Comparison of ENCODE assay signal across 5 fruit fly cellular contexts in the genomic region with DNA sequence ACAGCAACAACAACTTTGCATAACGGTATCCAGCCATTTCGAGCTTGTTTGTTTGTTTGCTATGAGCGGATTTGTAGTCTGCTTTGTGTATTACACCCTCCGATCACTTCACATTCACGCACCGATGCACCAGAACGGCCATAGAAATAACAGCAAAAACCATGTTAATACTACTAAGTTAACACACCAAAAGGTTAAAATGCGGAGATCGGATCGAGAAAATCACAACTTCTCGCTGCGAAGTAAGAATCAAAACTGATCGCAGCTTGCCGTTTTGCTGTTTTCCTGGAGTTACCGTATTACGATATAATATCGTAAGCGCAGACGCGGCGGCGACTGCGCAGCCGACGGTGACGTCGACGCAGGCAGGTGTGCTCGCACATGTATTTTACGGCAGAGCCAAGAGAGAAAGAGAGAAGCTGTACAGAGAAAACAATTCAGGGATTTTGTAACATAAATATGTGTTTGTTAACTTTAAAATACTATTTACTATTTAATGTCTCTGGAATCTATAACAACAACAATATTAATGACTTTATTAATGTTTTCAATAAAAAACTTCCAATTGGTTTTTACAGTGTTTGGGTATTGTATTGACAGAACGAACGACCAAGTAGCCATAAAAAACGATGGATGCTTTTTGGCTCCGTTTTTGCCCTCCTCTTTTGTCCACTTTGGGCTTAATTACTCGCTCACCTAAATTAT.
TF ChIP-seq lines count a peak whose summit lies in the region.

A gene (minus strand): TSS at position 259 of the 705 bp plus-strand sequence.

- peak; percentile 50 for TF ChIP-seq CTCF in whole organism, embryonic (GFP tag; optimal IDR thresholded peaks at IDR 0.05; lab: Kevin White, UChicago)

TF ChIP-seq in whole organism, adult, 20 proteins besides CTCF, POLR2A, EP300 and RAD21 (continues in another document):
- TF ChIP-seq CG7045 (GFP tag; optimal IDR thresholded peaks at IDR 0.05; lab: Kevin White, UChicago) (peak; percentile 52), tj (GFP tag; optimal IDR thresholded peaks at IDR 0.05; lab: Kevin White, UChicago) (peak; percentile 57), CG14711 (tag; optimal IDR thresholded peaks at IDR 0.05; lab: Kevin White, UChicago) (peak; percentile 79), CG5204 (GFP tag; optimal IDR thresholded peaks at IDR 0.05; lab: Kevin White, UChicago) (peak; percentile 53), cnc (optimal IDR thresholded peaks at IDR 0.05; lab: Kevin White, UChicago) (no peak), Clk (GFP tag; optimal IDR thresholded peaks at IDR 0.05; lab: Kevin White, UChicago) (no peak), Crg-1 (GFP tag; optimal IDR thresholded peaks at IDR 0.05; lab: Kevin White, UChicago) (peak; percentile 63), kay (GFP tag; lab: Kevin White, UChicago; ENCODE audit: borderline replicate concordance) (no peak), bab1 (GFP tag; optimal IDR thresholded peaks at IDR 0.05; lab: Kevin White, UChicago) (peak; percentile 89), ovo (GFP tag; optimal IDR thresholded peaks at IDR 0.05; lab: Kevin White, UChicago) (peak; percentile 73), CG1620 (GFP tag; optimal IDR thresholded peaks at IDR 0.05; lab: Kevin White, UChicago) (peak; percentile 46), Hr96 (GFP tag; optimal IDR thresholded peaks at IDR 0.05; lab: Kevin White, UChicago) (no peak), CG7101 (tag; optimal IDR thresholded peaks at IDR 0.05; lab: Kevin White, UChicago) (peak; percentile 84), toe (GFP tag; optimal IDR thresholded peaks at IDR 0.05; lab: Kevin White, UChicago) (no peak), pad (GFP tag; optimal IDR thresholded peaks at IDR 0.05; lab: Kevin White, UChicago) (peak; percentile 42), cic (GFP tag; optimal IDR thresholded peaks at IDR 0.05; lab: Kevin White, UChicago) (no peak)

TF ChIP-seq in whole organism, embryonic, 481 proteins besides CTCF, POLR2A, EP300 and RAD21 (continues in another document):
- TF ChIP-seq az2 (GFP tag; optimal IDR thresholded peaks at IDR 0.05; lab: Kevin White, UChicago) (peak; percentile 93), CG9797 (GFP tag; optimal IDR thresholded peaks at IDR 0.05; lab: Kevin White, UChicago) (no peak), CG4424 (GFP tag; optimal IDR thresholded peaks at IDR 0.05; lab: Kevin White, UChicago) (peak; percentile 93), Hr51 (GFP tag; optimal IDR thresholded peaks at IDR 0.05; lab: Kevin White, UChicago) (peak; percentile 86 to 94), chinmo (GFP tag; IDR thresholded peaks at IDR 0.05; lab: Robert Waterston, UW; ENCODE audit: partially characterized antibody) (0 out of 4 replicates have a peak, but pooled peaks have one; percentile 65), chn (GFP tag; optimal IDR thresholded peaks at IDR 0.05; lab: Kevin White, UChicago) (peak; percentile 83), CG7372 (GFP tag; IDR thresholded peaks at IDR 0.05; lab: Robert Waterston, UW) (peak; percentile 90), Neu2 (GFP tag; optimal IDR thresholded peaks at IDR 0.05; lab: Kevin White, UChicago; ENCODE audit: borderline replicate concordance) (no peak), Jarid2 (GFP tag; optimal IDR thresholded peaks at IDR 0.05; lab: Kevin White, UChicago) (peak; percentile 78), CG31388 (GFP tag; optimal IDR thresholded peaks at IDR 0.05; lab: Kevin White, UChicago) (peak; percentile 71), so (GFP tag; IDR thresholded peaks at IDR 0.05; lab: Robert Waterston, UW) (peak; percentile 95), otp (GFP tag; IDR thresholded peaks at IDR 0.05; lab: Robert Waterston, UW) (peak; percentile 86), Poxn (GFP tag; IDR thresholded peaks at IDR 0.05; lab: Robert Waterston, UW) (peak; percentile 58), br (optimal IDR thresholded peaks at IDR 0.05; lab: Kevin White, UChicago) (no peak), bsh (GFP tag; optimal IDR thresholded peaks at IDR 0.05; lab: Kevin White, UChicago) (peak; percentile 81 to 96), ATbp (GFP tag; optimal IDR thresholded peaks at IDR 0.05; lab: Kevin White, UChicago) (peak; percentile 89)

TF ChIP-seq in whole organism, prepupa, 60 proteins besides CTCF, POLR2A, EP300 and RAD21 (continues in another document):
- TF ChIP-seq lz (GFP tag; optimal IDR thresholded peaks at IDR 0.05; lab: Kevin White, UChicago) (peak; percentile 94), CG34406 (GFP tag; optimal IDR thresholded peaks at IDR 0.05; lab: Kevin White, UChicago) (peak; percentile 96), dsx (GFP tag; optimal IDR thresholded peaks at IDR 0.05; lab: Kevin White, UChicago; ENCODE audit: poor library complexity, severe bottlenecking) (peak; percentile 94), CG8319 (GFP tag; optimal IDR thresholded peaks at IDR 0.05; lab: Kevin White, UChicago) (peak; percentile 88), acj6 (GFP tag; optimal IDR thresholded peaks at IDR 0.05; lab: Kevin White, UChicago) (peak; percentile 95), ss (GFP tag; optimal IDR thresholded peaks at IDR 0.05; lab: Kevin White, UChicago) (peak; percentile 86 to 90), Eip93F (GFP tag; optimal IDR thresholded peaks at IDR 0.05; lab: Kevin White, UChicago) (peak; percentile 72), pdm3 (GFP tag; optimal IDR thresholded peaks at IDR 0.05; lab: Kevin White, UChicago) (peak; percentile 96), Sox15 (GFP tag; optimal IDR thresholded peaks at IDR 0.05; lab: Kevin White, UChicago) (peak; percentile 80), CG10669 (GFP tag; optimal IDR thresholded peaks at IDR 0.05; lab: Kevin White, UChicago) (peak; percentile 90), Met (GFP tag; optimal IDR thresholded peaks at IDR 0.05; lab: Kevin White, UChicago) (peak; percentile 96), svp (GFP tag; lab: Kevin White, UChicago) (peak; percentile 98), CG16779 (tag; optimal IDR thresholded peaks at IDR 0.05; lab: Kevin White, UChicago) (peak; percentile 76), achi (GFP tag; optimal IDR thresholded peaks at IDR 0.05; lab: Kevin White, UChicago) (peak; percentile 96), CG8632 (GFP tag; optimal IDR thresholded peaks at IDR 0.05; lab: Kevin White, UChicago) (peak; percentile 95), salr (GFP tag; optimal IDR thresholded peaks at IDR 0.05; lab: Kevin White, UChicago) (peak; percentile 66 to 94), Sox102F (GFP tag; optimal IDR thresholded peaks at IDR 0.05; lab: Kevin White, UChicago) (peak; percentile 94)

TF ChIP-seq in whole organism, pupa, 21 proteins besides CTCF, POLR2A, EP300 and RAD21 (continues in another document):
- TF ChIP-seq Pif1A (GFP tag; optimal IDR thresholded peaks at IDR 0.05; lab: Kevin White, UChicago) (peak; percentile 85), Snoo (tag; optimal IDR thresholded peaks at IDR 0.05; lab: Kevin White, UChicago) (peak; percentile 90), Ets98B (GFP tag; IDR thresholded peaks at IDR 0.05; lab: Robert Waterston, UW) (peak; percentile 96), CG32121 (GFP tag; IDR thresholded peaks at IDR 0.05; lab: Robert Waterston, UW) (peak; percentile 97), EcR (GFP tag; optimal IDR thresholded peaks at IDR 0.05; lab: Kevin White, UChicago) (no peak), fd96Ca (GFP tag; IDR thresholded peaks at IDR 0.05; lab: Robert Waterston, UW) (peak; percentile 89), CG8301 (tag; optimal IDR thresholded peaks at IDR 0.05; lab: Kevin White, UChicago) (peak; percentile 95), rn (GFP tag; IDR thresholded peaks at IDR 0.05; lab: Robert Waterston, UW) (peak; percentile 96), CG8159 (tag; optimal IDR thresholded peaks at IDR 0.05; lab: Kevin White, UChicago) (peak; percentile 93), CG14655 (GFP tag; optimal IDR thresholded peaks at IDR 0.05; lab: Kevin White, UChicago) (peak; percentile 95), CG34367 (tag; optimal IDR thresholded peaks at IDR 0.05; lab: Kevin White, UChicago) (peak; percentile 92), CG4496 (GFP tag; IDR thresholded peaks at IDR 0.05; lab: Robert Waterston, UW) (peak; percentile 96), Pif1B (GFP tag; optimal IDR thresholded peaks at IDR 0.05; lab: Kevin White, UChicago) (peak; percentile 92), CG13204 (GFP tag; optimal IDR thresholded peaks at IDR 0.05; lab: Kevin White, UChicago) (peak; percentile 63), CG9948 (tag; optimal IDR thresholded peaks at IDR 0.05; lab: Kevin White, UChicago) (peak; percentile 93), gl (tag; optimal IDR thresholded peaks at IDR 0.05; lab: Kevin White, UChicago) (peak; percentile 78), CG10348 (GFP tag; IDR thresholded peaks at IDR 0.05; lab: Robert Waterston, UW) (peak; percentile 84; the same call in 1 of the 2 replicates), CG12605 (GFP tag; IDR thresholded peaks at IDR 0.05; lab: Robert Waterston, UW) (peak; percentile 98), D1 (tag; optimal IDR thresholded peaks at IDR 0.05; lab: Kevin White, UChicago) (peak; percentile 90)

TF ChIP-seq in whole organism, wandering third instar larva, 38 proteins besides CTCF, POLR2A, EP300 and RAD21 (continues in another document):
- TF ChIP-seq rgr (GFP tag; optimal IDR thresholded peaks at IDR 0.05; lab: Kevin White, UChicago) (peak; percentile 98), HLH106 (tag; optimal IDR thresholded peaks at IDR 0.05; lab: Kevin White, UChicago) (peak; percentile 98), jim (GFP tag; optimal IDR thresholded peaks at IDR 0.05; lab: Kevin White, UChicago) (no peak), dmrt93B (GFP tag; optimal IDR thresholded peaks at IDR 0.05; lab: Kevin White, UChicago) (peak; percentile 90), Hnf4 (GFP tag; optimal IDR thresholded peaks at IDR 0.05; lab: Kevin White, UChicago) (peak; percentile 97), dl (GFP tag; optimal IDR thresholded peaks at IDR 0.05; lab: Kevin White, UChicago; ENCODE audit: insufficient read depth in 1 of 2, partially characterized antibody in 2 of 2) (no peak), pan (optimal IDR thresholded peaks at IDR 0.05; lab: Kevin White, UChicago) (no peak), Vsx2 (GFP tag; optimal IDR thresholded peaks at IDR 0.05; lab: Kevin White, UChicago; ENCODE audit: partially characterized antibody) (no peak), Rel (GFP tag; optimal IDR thresholded peaks at IDR 0.05; lab: Kevin White, UChicago) (peak; percentile 81), Rel (tag; optimal IDR thresholded peaks at IDR 0.05; lab: Kevin White, UChicago) (peak; percentile 80), lola (GFP tag; optimal IDR thresholded peaks at IDR 0.05; lab: Kevin White, UChicago) (no peak), GATAd (GFP tag; optimal IDR thresholded peaks at IDR 0.05; lab: Kevin White, UChicago) (peak; percentile 72), dsf (GFP tag; optimal IDR thresholded peaks at IDR 0.05; lab: Kevin White, UChicago; ENCODE audit: borderline replicate concordance) (peak; percentile 86), sage (GFP tag; optimal IDR thresholded peaks at IDR 0.05; lab: Kevin White, UChicago) (peak; percentile 95), CG32264 (GFP tag; optimal IDR thresholded peaks at IDR 0.05; lab: Kevin White, UChicago) (peak; percentile 89), Dif (GFP tag; optimal IDR thresholded peaks at IDR 0.05; lab: Kevin White, UChicago; ENCODE audit: partially characterized antibody) (peak; percentile 31), tai (GFP tag; optimal IDR thresholded peaks at IDR 0.05; lab: Kevin White, UChicago) (peak; percentile 88), Sp1 (GFP tag; optimal IDR thresholded peaks at IDR 0.05; lab: Kevin White, UChicago) (peak; percentile 97), foxo (GFP tag; optimal IDR thresholded peaks at IDR 0.05; lab: Kevin White, UChicago) (peak in 1 of 2 experiments; percentile 97)
